Fruit fly (Drosophila melanogaster) whole organism, adult: ENCODE data around the gene mRpL37.

ENCODE experiments used
- CG11617 ChIP-seq: fragments of 200-800 bp; sonication (Bioruptor generic); optimal IDR thresholded peaks from 2 replicates; lab custom pipeline; 2017; ENCODE audit warnings: mild to moderate bottlenecking, missing biosample characterization, missing genetic modification reagents, missing genetic modification characterization
- CG12768 ChIP-seq: fragments of 200-800 bp; sonication (Bioruptor generic); optimal IDR thresholded peaks from 2 replicates; lab custom pipeline; 2017; ENCODE audit warnings: missing biosample characterization, missing genetic modification characterization, mild to moderate bottlenecking, moderate library complexity, missing genetic modification reagents
- CG14711 ChIP-seq: fragments of 200-800 bp; sonication (Bioruptor generic); optimal IDR thresholded peaks from 2 replicates; lab custom pipeline; 2018; ENCODE audit warnings: missing biosample characterization, mild to moderate bottlenecking, missing genetic modification characterization, moderate library complexity
- CG1620 ChIP-seq: fragments of 200-800 bp; sonication (Bioruptor generic); optimal IDR thresholded peaks from 2 replicates; lab custom pipeline; 2016; ENCODE audit warnings: missing biosample characterization, missing genetic modification characterization
- CG33017 ChIP-seq: fragments of 200-800 bp; sonication (Bioruptor generic); optimal IDR thresholded peaks from 2 replicates; lab custom pipeline; 2018; ENCODE audit warnings: missing biosample characterization, mild to moderate bottlenecking, missing genetic modification characterization, moderate library complexity
- CG5204 ChIP-seq: fragments of 200-800 bp; sonication (Bioruptor generic); optimal IDR thresholded peaks from 2 replicates; lab custom pipeline; 2016; ENCODE audit warnings: missing biosample characterization, missing genetic modification characterization
- CG7045 ChIP-seq: fragments of 200-800 bp; sonication (Bioruptor generic); optimal IDR thresholded peaks from 2 replicates; lab custom pipeline; 2017; ENCODE audit warnings: missing biosample characterization, mild to moderate bottlenecking, missing genetic modification characterization
- CG7101 ChIP-seq: fragments of 200-800 bp; sonication (Bioruptor generic); optimal IDR thresholded peaks from 2 replicates; lab custom pipeline; 2018; ENCODE audit warnings: missing biosample characterization, mild to moderate bottlenecking, missing genetic modification characterization, moderate library complexity
- Clk ChIP-seq: fragments of 200-800 bp; sonication (Bioruptor generic); optimal IDR thresholded peaks from 2 replicates; lab custom pipeline; 2017; ENCODE audit warnings: missing biosample characterization, missing genetic modification characterization
- Crg-1 ChIP-seq: fragments of 200-800 bp; sonication (Bioruptor generic); optimal IDR thresholded peaks from 2 replicates; lab custom pipeline; 2016; ENCODE audit warnings: missing biosample characterization, missing genetic modification characterization
- Hr96 ChIP-seq: fragments of 200-800 bp; sonication (Bioruptor generic); optimal IDR thresholded peaks from 2 replicates; lab custom pipeline; 2016; ENCODE audit warnings: missing biosample characterization, missing genetic modification characterization
- Mnt ChIP-seq: fragments of 200-800 bp; sonication (Bioruptor generic); optimal IDR thresholded peaks from 2 replicates; lab custom pipeline; 2016; ENCODE audit warnings: missing biosample characterization, mild to moderate bottlenecking, missing genetic modification characterization
- bab1 ChIP-seq: fragments of 200-800 bp; sonication (Bioruptor generic); optimal IDR thresholded peaks from 3 replicates; lab custom pipeline; 2019; ENCODE audit warnings: missing biosample characterization, mild to moderate bottlenecking, missing genetic modification characterization, moderate library complexity
- cic ChIP-seq: fragments of 200-800 bp; sonication (Bioruptor generic); optimal IDR thresholded peaks from 2 replicates; lab custom pipeline; 2017; ENCODE audit warnings: missing biosample characterization, mild to moderate bottlenecking, missing genetic modification characterization, moderate library complexity
- cnc ChIP-seq, 2 experiments: fragments of >200 bp; optimal IDR thresholded peaks; 2 replicates each; lab custom pipeline; 2017
- kay ChIP-seq: fragments of 200-800 bp; sonication (Bioruptor generic); peaks from one replicate; lab custom pipeline; 2016; ENCODE audit warnings: missing biosample characterization, missing genetic modification characterization, borderline replicate concordance
- ovo ChIP-seq: fragments of 200-800 bp; sonication (Bioruptor generic); optimal IDR thresholded peaks from 2 replicates; lab custom pipeline; 2016; ENCODE audit warnings: missing biosample characterization, missing genetic modification characterization
- pad ChIP-seq: fragments of 200-800 bp; sonication (Bioruptor generic); optimal IDR thresholded peaks from 3 replicates; lab custom pipeline; 2017; ENCODE audit warnings: missing biosample characterization, missing genetic modification characterization, mild to moderate bottlenecking, moderate library complexity, missing genetic modification reagents
- tj ChIP-seq: fragments of 200-800 bp; sonication (Bioruptor generic); optimal IDR thresholded peaks from 3 replicates; lab custom pipeline; 2017; ENCODE audit warnings: missing biosample characterization, mild to moderate bottlenecking, missing genetic modification characterization, moderate library complexity
- toe ChIP-seq: fragments of 200-800 bp; sonication (Bioruptor generic); optimal IDR thresholded peaks from 2 replicates; lab custom pipeline; 2016; ENCODE audit warnings: missing biosample characterization, missing genetic modification characterization

The mRpL37 gene

dm6 chr3R:10778151-10778550 is 5.7 kb downstream of the mRpL37 start:
- TF ChIP-seq CG14711 (tag; lab: Kevin White, UChicago) = no peak
- no peak for TF ChIP-seq toe (GFP tag; lab: Kevin White, UChicago)
- no peak for TF ChIP-seq CG12768 (GFP tag; lab: Kevin White, UChicago)
- TF ChIP-seq Hr96 (GFP tag; lab: Kevin White, UChicago) = no peak
- no peak for TF ChIP-seq CG7101 (tag; lab: Kevin White, UChicago)
- no peak for TF ChIP-seq CG33017 (tag; lab: Kevin White, UChicago)
- TF ChIP-seq Crg-1 = no peak
- no peak for TF ChIP-seq CG11617 (GFP tag; lab: Kevin White, UChicago)
- TF ChIP-seq CG7045 (GFP tag; lab: Kevin White, UChicago) = no peak
- no peak for TF ChIP-seq CG1620 (GFP tag; lab: Kevin White, UChicago)
- no peak for TF ChIP-seq Clk (GFP tag; lab: Kevin White, UChicago)
- TF ChIP-seq bab1 (GFP tag; lab: Kevin White, UChicago) = no peak
- TF ChIP-seq CG5204 (GFP tag; lab: Kevin White, UChicago) = no peak
- no peak for TF ChIP-seq cic (GFP tag; lab: Kevin White, UChicago)
- TF ChIP-seq pad (GFP tag; lab: Kevin White, UChicago) = no peak

- TF ChIP-seq cic (GFP tag; lab: Kevin White, UChicago) (no peak), bab1 (GFP tag; lab: Kevin White, UChicago) (no peak), Mnt (GFP tag; lab: Kevin White, UChicago) (no peak), CG7101 (tag; lab: Kevin White, UChicago) (no peak), CG1620 (GFP tag; lab: Kevin White, UChicago) (no peak), Clk (GFP tag; lab: Kevin White, UChicago) (no peak), toe (GFP tag; lab: Kevin White, UChicago) (no peak), CG11617 (GFP tag; lab: Kevin White, UChicago) (no peak)
These were observed 6.6 kb downstream of the mRpL37 start, which contains the start of the genes CG45076, CG45078 and fau for dm6 chr3R:10777274-10777673. CG45076 (minus strand) TSS chr3R:10777374. CG45078 (minus strand) TSS chr3R:10777374. fau (minus strand) TSS chr3R:10777374.

- TF ChIP-seq CG5204 (GFP tag; lab: Kevin White, UChicago) (no peak), Clk (GFP tag; lab: Kevin White, UChicago) (no peak), toe (GFP tag; lab: Kevin White, UChicago) (no peak), CG11617 (GFP tag; lab: Kevin White, UChicago) (no peak), bab1 (GFP tag; lab: Kevin White, UChicago) (no peak), ovo (GFP tag; lab: Kevin White, UChicago) (no peak), Crg-1 (no peak), Mnt (GFP tag; lab: Kevin White, UChicago) (no peak)
These were observed 7.7 kb downstream of the mRpL37 start for dm6 chr3R:10776047-10776659.

- TF ChIP-seq Crg-1 (no peak), CG12768 (GFP tag; lab: Kevin White, UChicago) (no peak), CG7101 (tag; lab: Kevin White, UChicago) (no peak), CG14711 (tag; lab: Kevin White, UChicago) (no peak), cic (GFP tag; lab: Kevin White, UChicago) (no peak), ovo (GFP tag; lab: Kevin White, UChicago) (no peak), Hr96 (GFP tag; lab: Kevin White, UChicago) (no peak), toe (GFP tag; lab: Kevin White, UChicago) (no peak), CG33017 (tag; lab: Kevin White, UChicago) (no peak), bab1 (GFP tag; lab: Kevin White, UChicago) (no peak), pad (GFP tag; lab: Kevin White, UChicago) (no peak), Clk (GFP tag; lab: Kevin White, UChicago) (no peak), CG1620 (GFP tag; lab: Kevin White, UChicago) (no peak), CG11617 (GFP tag; lab: Kevin White, UChicago) (no peak), CG5204 (GFP tag; lab: Kevin White, UChicago) (no peak), kay (GFP tag; lab: Kevin White, UChicago) (no peak), cnc (optimal IDR thresholded peaks at IDR 0.05; lab: Kevin White, UChicago) (no peak), Mnt (GFP tag; lab: Kevin White, UChicago) (no peak), tj (GFP tag; lab: Kevin White, UChicago) (no peak), CG7045 (GFP tag; lab: Kevin White, UChicago) (no peak)
These were observed 8.6 kb downstream of the mRpL37 start for dm6 chr3R:10775246-10775645.

- no peak for TF ChIP-seq ovo (GFP tag; lab: Kevin White, UChicago)
- no peak for TF ChIP-seq CG33017 (tag; lab: Kevin White, UChicago)
- TF ChIP-seq CG1620 (GFP tag; lab: Kevin White, UChicago) = no peak
- no peak for TF ChIP-seq tj (GFP tag; lab: Kevin White, UChicago)
- no peak for TF ChIP-seq cic (GFP tag; lab: Kevin White, UChicago)
- no peak for TF ChIP-seq pad (GFP tag; lab: Kevin White, UChicago)
- TF ChIP-seq Crg-1 = no peak
- no peak for TF ChIP-seq cnc (optimal IDR thresholded peaks at IDR 0.05; lab: Kevin White, UChicago)
These were observed 16.4 kb downstream of the mRpL37 start, which contains the start of gene TfIIFbeta for dm6 chr3R:10767526-10767925. TfIIFbeta (minus strand) TSS chr3R:10767804.

- no peak for TF ChIP-seq toe (GFP tag; lab: Kevin White, UChicago)
- TF ChIP-seq CG1620 (GFP tag; lab: Kevin White, UChicago) = no peak
- no peak for TF ChIP-seq Clk (GFP tag; lab: Kevin White, UChicago)
These were observed 21.9 kb downstream of the mRpL37 start for dm6 chr3R:10761980-10762379.
